Fruit fly (Drosophila melanogaster): ENCODE data around the gene Skp2.

The Skp2 gene

DNA sequence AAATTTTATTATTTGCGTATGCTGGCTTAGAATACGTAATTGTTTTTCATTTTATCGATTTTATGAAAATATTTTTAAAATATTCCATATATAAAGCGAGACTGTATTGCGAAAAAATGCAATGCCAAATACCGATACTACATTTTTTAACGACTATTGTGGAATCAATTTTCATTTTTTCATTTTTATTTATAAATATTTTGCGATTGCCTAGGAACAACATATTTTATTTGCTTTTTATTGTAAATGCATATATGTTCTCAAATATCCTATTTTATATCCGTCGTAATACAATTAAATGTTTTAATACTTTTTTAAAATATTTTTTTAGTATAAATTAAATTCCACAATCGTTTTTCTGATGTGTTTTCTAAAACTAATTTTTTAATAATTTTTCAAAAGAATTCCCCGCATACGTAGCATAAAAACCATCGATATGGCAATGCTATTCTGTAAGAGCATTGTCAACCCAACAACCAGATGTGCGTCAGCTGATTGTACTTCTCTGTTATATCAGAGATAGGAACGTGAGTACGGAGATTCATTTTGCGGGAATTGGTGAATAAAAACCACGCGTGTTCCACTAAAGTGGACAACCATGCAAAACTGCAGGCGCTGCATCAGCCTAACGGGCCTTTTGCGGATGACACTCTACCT, 26.3 kb downstream of the Skp2 start, which contains the start of gene Suv3 (continued):
- no peak for TF ChIP-seq CG7745 (tag; optimal IDR thresholded peaks at IDR 0.05)
- TF ChIP-seq Oaz (GFP tag; IDR thresholded peaks at IDR 0.05): no peak
- no peak for TF ChIP-seq tup (GFP tag; optimal IDR thresholded peaks at IDR 0.05)
- TF ChIP-seq slp2 (GFP tag; optimal IDR thresholded peaks at IDR 0.05): no peak
- TF ChIP-seq Usf (GFP tag; optimal IDR thresholded peaks at IDR 0.05): no peak
- TF ChIP-seq tin (GFP tag; optimal IDR thresholded peaks at IDR 0.05): peak; percentile 9
- TF ChIP-seq gsb-n (tag; optimal IDR thresholded peaks at IDR 0.05): no peak
- TF ChIP-seq CG14965 (GFP tag; optimal IDR thresholded peaks at IDR 0.05; ENCODE audit: borderline replicate concordance): no peak
- TF ChIP-seq tio (GFP tag; optimal IDR thresholded peaks at IDR 0.05): no peak
- TF ChIP-seq dpn (GFP tag; optimal IDR thresholded peaks at IDR 0.05): peak in 1 of 2 experiments; percentile 13
- TF ChIP-seq shn (GFP tag; optimal IDR thresholded peaks at IDR 0.05): no peak
- TF ChIP-seq CG8478 (optimal IDR thresholded peaks at IDR 0.05): no peak
- TF ChIP-seq dmrt11E (tag; optimal IDR thresholded peaks at IDR 0.05): peak; percentile 45
- no peak for TF ChIP-seq nau (GFP tag; optimal IDR thresholded peaks at IDR 0.05)
- TF ChIP-seq cad (GFP tag; optimal IDR thresholded peaks at IDR 0.05): no peak
- no peak for TF ChIP-seq Sry-β (GFP tag; optimal IDR thresholded peaks at IDR 0.05)
- no peak for TF ChIP-seq chn (GFP tag; optimal IDR thresholded peaks at IDR 0.05)
- no peak for TF ChIP-seq Ets65A (GFP tag)
- no peak for TF ChIP-seq Stat92E (GFP tag; optimal IDR thresholded peaks at IDR 0.05)
- TF ChIP-seq repo (GFP tag; optimal IDR thresholded peaks at IDR 0.05): no peak
- no peak for TF ChIP-seq Side (GFP tag; optimal IDR thresholded peaks at IDR 0.05)
- no peak for TF ChIP-seq Mad (GFP tag; optimal IDR thresholded peaks at IDR 0.05)
- no peak for TF ChIP-seq CG5180 (GFP tag; optimal IDR thresholded peaks at IDR 0.05)
- TF ChIP-seq CG6175 (GFP tag; IDR thresholded peaks at IDR 0.05): no peak
- no peak for TF ChIP-seq jigr1 (GFP tag; IDR thresholded peaks at IDR 0.05)
- TF ChIP-seq sima (GFP tag; optimal IDR thresholded peaks at IDR 0.05): no peak
- no peak for TF ChIP-seq Lhr (GFP tag; optimal IDR thresholded peaks at IDR 0.05)
- 0 out of 3 replicates have a peak, but pooled peaks have one; percentile 37 for TF ChIP-seq Opbp (GFP tag; IDR thresholded peaks at IDR 0.05; ENCODE audit: partially characterized antibody)
- no peak for TF ChIP-seq CG5953 (GFP tag; IDR thresholded peaks at IDR 0.05)
- no peak for TF ChIP-seq pnt (GFP tag; optimal IDR thresholded peaks at IDR 0.05)
- TF ChIP-seq CG12071 (GFP tag; optimal IDR thresholded peaks at IDR 0.05): no peak
- peak; percentile 37 for TF ChIP-seq CG15696 (tag; optimal IDR thresholded peaks at IDR 0.05)
- TF ChIP-seq fru (optimal IDR thresholded peaks at IDR 0.05): no peak
- peak; percentile 46 for TF ChIP-seq pzg (GFP tag; optimal IDR thresholded peaks at IDR 0.05)
- TF ChIP-seq HmgZ (tag; optimal IDR thresholded peaks at IDR 0.05): peak; percentile 23
- peak; percentile 60 for TF ChIP-seq phol (tag; optimal IDR thresholded peaks at IDR 0.05)
- TF ChIP-seq CG12769 (tag; optimal IDR thresholded peaks at IDR 0.05): no peak
- TF ChIP-seq usp (GFP tag; optimal IDR thresholded peaks at IDR 0.05): no peak
- TF ChIP-seq vfl (GFP tag; optimal IDR thresholded peaks at IDR 0.05): no peak
- no peak for TF ChIP-seq Vsx1 (GFP tag; optimal IDR thresholded peaks at IDR 0.05)
- no peak for TF ChIP-seq Dip3 (GFP tag; optimal IDR thresholded peaks at IDR 0.05)
- TF ChIP-seq CG17912 (GFP tag; optimal IDR thresholded peaks at IDR 0.05): no peak
- TF ChIP-seq Sox100B (GFP tag; optimal IDR thresholded peaks at IDR 0.05): peak; percentile 52
- TF ChIP-seq CG34376 (GFP tag; optimal IDR thresholded peaks at IDR 0.05): peak; percentile 12
- TF ChIP-seq Antp (GFP tag; optimal IDR thresholded peaks at IDR 0.05): no peak
- no peak for TF ChIP-seq E2f2 (GFP tag; IDR thresholded peaks at IDR 0.05)
- no peak for TF ChIP-seq CG10274 (GFP tag; optimal IDR thresholded peaks at IDR 0.05)
- no peak for TF ChIP-seq Kr (GFP tag; optimal IDR thresholded peaks at IDR 0.05)
- no peak for TF ChIP-seq yki (optimal IDR thresholded peaks at IDR 0.05)
- no peak for TF ChIP-seq Aef1 (GFP tag; IDR thresholded peaks at IDR 0.05)
- TF ChIP-seq pan (optimal IDR thresholded peaks at IDR 0.05): no peak
- TF ChIP-seq pan (GFP tag; optimal IDR thresholded peaks at IDR 0.05 in 1 of 2, IDR thresholded peaks at IDR 0.05 in 1 of 2): peak in 1 of 2 experiments; percentile 36
